Worm (Caenorhabditis elegans) whole organism, L1 larva: ENCODE data around the gene str-28.

Source experiments
- ama-1 ChIP-seq: fragments of 150-350 bp; optimal IDR thresholded peaks from 2 replicates; lab custom pipeline; 2014
- blmp-1 ChIP-seq: fragments of 150-350 bp; optimal IDR thresholded peaks from 2 replicates; lab custom pipeline; 2014; ENCODE audit warnings: missing biosample characterization, missing genetic modification characterization
- egl-27 ChIP-seq, 2 experiments: fragments of 150-350 bp in 1 of 2; sonication (generic microtip); optimal IDR thresholded peaks; 3 replicates each; lab custom pipeline; 2017 to 2018; ENCODE audit warnings: missing biosample characterization in 2 of 2, missing genetic modification characterization in 2 of 2, missing genetic modification reagents in 2 of 2
- elt-2 ChIP-seq: sonication (generic microtip); optimal IDR thresholded peaks from 2 replicates; lab custom pipeline; 2016; ENCODE audit warnings: missing genetic modification characterization, mild to moderate bottlenecking, inconsistent platforms, missing compliant biosample characterization, missing genetic modification reagents
- elt-3 ChIP-seq, 6 experiments: fragments of 150-350 bp in 1 of 6; sonication (generic microtip); optimal IDR thresholded peaks; 2 replicates each; lab custom pipeline; 2017 to 2018; ENCODE audit warnings: missing biosample characterization in 6 of 6, missing genetic modification characterization in 6 of 6, inconsistent platforms in 1 of 6
- fos-1 ChIP-seq: fragments of 150-350 bp; optimal IDR thresholded peaks from 2 replicates; lab custom pipeline; 2014; ENCODE audit warnings: missing biosample characterization, missing genetic modification characterization
- jun-1 ChIP-seq: fragments of 150-350 bp; optimal IDR thresholded peaks from 2 replicates; lab custom pipeline; 2014; ENCODE audit warnings: missing biosample characterization, missing genetic modification reagents, missing genetic modification characterization
- lin-39 ChIP-seq: fragments of 150-350 bp; optimal IDR thresholded peaks from 2 replicates; lab custom pipeline; 2014; ENCODE audit warnings: missing biosample characterization, missing genetic modification reagents, missing genetic modification characterization
- lsy-2 ChIP-seq, 2 experiments: fragments of 150-350 bp; optimal IDR thresholded peaks; 2 replicates each; lab custom pipeline; 2014; ENCODE audit warnings: missing biosample characterization in 2 of 2, missing genetic modification characterization in 2 of 2
- nhr-11 ChIP-seq: fragments of 150-350 bp; optimal IDR thresholded peaks from 2 replicates; lab custom pipeline; 2014; ENCODE audit warnings: missing biosample characterization, missing genetic modification characterization
- pag-3 ChIP-seq: sonication (generic microtip); optimal IDR thresholded peaks from 2 replicates; lab custom pipeline; 2017; ENCODE audit warnings: missing genetic modification characterization, mild to moderate bottlenecking, missing compliant biosample characterization, antibody characterized with exemption, borderline replicate concordance; ENCODE audit not compliant: insufficient read depth
- sptf-1 ChIP-seq: fragments of 150-350 bp; optimal IDR thresholded peaks from 2 replicates; lab custom pipeline; 2014; ENCODE audit warnings: missing biosample characterization, missing genetic modification characterization
- vab-15 ChIP-seq: sonication (generic microtip); optimal IDR thresholded peaks from 2 replicates; lab custom pipeline; 2017; ENCODE audit warnings: missing genotype, mild to moderate bottlenecking, missing genetic modification characterization, missing compliant biosample characterization

ce11 chrV:7460898-7461297 is 11.8 kb downstream of the str-28 start, which contains the start of gene srh-92:
- TF ChIP-seq fos-1, result no peak
- no peak for TF ChIP-seq jun-1 (tag; lab: Kevin White, UChicago)
- TF ChIP-seq sptf-1 (tag; lab: Kevin White, UChicago), result no peak
- no peak for TF ChIP-seq ama-1
- no peak for TF ChIP-seq vab-15 (tag; lab: Kevin White, UChicago)
- no peak for TF ChIP-seq blmp-1
- no peak for TF ChIP-seq elt-3 (tag; optimal IDR thresholded peaks at IDR 0.05; lab: Kevin White, UChicago)
- TF ChIP-seq lin-39 (tag; lab: Kevin White, UChicago), result no peak
- no peak for TF ChIP-seq lsy-2 (tag; optimal IDR thresholded peaks at IDR 0.05; lab: Kevin White, UChicago)
- no peak for TF ChIP-seq egl-27 (tag; optimal IDR thresholded peaks at IDR 0.05; lab: Kevin White, UChicago)
- TF ChIP-seq pag-3 (tag; lab: Kevin White, UChicago), result no peak
- TF ChIP-seq nhr-11 (tag; lab: Kevin White, UChicago), result no peak
- no peak for TF ChIP-seq elt-2 (tag; lab: Kevin White, UChicago)
